Worm (Caenorhabditis elegans) whole organism, L2 larva: ENCODE results near the gene str-256.

Experiments used
- ZK546.5 ChIP-seq: sonication (generic microtip); optimal IDR thresholded peaks from 2 replicates; lab custom pipeline; 2017; ENCODE audit warnings: missing biosample characterization, missing genetic modification characterization
- aly-2 ChIP-seq: fragments of 150-350 bp; optimal IDR thresholded peaks from 2 replicates; lab custom pipeline; 2014; ENCODE audit warnings: missing biosample characterization, missing genetic modification characterization
- elt-3 ChIP-seq: sonication (generic microtip); optimal IDR thresholded peaks from 2 replicates; lab custom pipeline; 2017; ENCODE audit warnings: missing biosample characterization, missing genetic modification characterization
- lin-13 ChIP-seq: fragments of 150-350 bp; optimal IDR thresholded peaks from 2 replicates; lab custom pipeline; 2014; ENCODE audit warnings: missing biosample characterization, missing genetic modification reagents, missing genetic modification characterization
- lin-39 ChIP-seq: fragments of 150-350 bp; optimal IDR thresholded peaks from 2 replicates; lab custom pipeline; 2014; ENCODE audit warnings: missing biosample characterization, missing genetic modification reagents, missing genetic modification characterization
- mab-5 ChIP-seq: fragments of 150-350 bp; optimal IDR thresholded peaks from 2 replicates; lab custom pipeline; 2014; ENCODE audit warnings: missing biosample characterization, missing genetic modification characterization
- nhr-10 ChIP-seq: sonication (generic microtip); optimal IDR thresholded peaks from 2 replicates; lab custom pipeline; 2017; ENCODE audit warnings: missing biosample characterization, missing genetic modification characterization
- nhr-11 ChIP-seq: fragments of 150-350 bp; optimal IDR thresholded peaks from 2 replicates; lab custom pipeline; 2014; ENCODE audit warnings: missing biosample characterization, missing genetic modification characterization
- nhr-12 ChIP-seq: fragments of 150-350 bp; optimal IDR thresholded peaks from 2 replicates; lab custom pipeline; 2014; ENCODE audit warnings: missing biosample characterization, missing genetic modification characterization
- nhr-21 ChIP-seq: fragments of 150-350 bp; optimal IDR thresholded peaks from 2 replicates; lab custom pipeline; 2014; ENCODE audit warnings: missing biosample characterization, missing genetic modification characterization
- nhr-237 ChIP-seq: fragments of 150-350 bp; optimal IDR thresholded peaks from 2 replicates; lab custom pipeline; 2014; ENCODE audit warnings: missing biosample characterization, missing genetic modification characterization
- zag-1 ChIP-seq: fragments of 150-350 bp; optimal IDR thresholded peaks from 2 replicates; lab custom pipeline; 2014; ENCODE audit warnings: missing biosample characterization, missing genetic modification characterization
- ztf-4 ChIP-seq: fragments of 150-350 bp; optimal IDR thresholded peaks from 2 replicates; lab custom pipeline; 2014; ENCODE audit warnings: missing biosample characterization, missing genetic modification characterization

DNA sequence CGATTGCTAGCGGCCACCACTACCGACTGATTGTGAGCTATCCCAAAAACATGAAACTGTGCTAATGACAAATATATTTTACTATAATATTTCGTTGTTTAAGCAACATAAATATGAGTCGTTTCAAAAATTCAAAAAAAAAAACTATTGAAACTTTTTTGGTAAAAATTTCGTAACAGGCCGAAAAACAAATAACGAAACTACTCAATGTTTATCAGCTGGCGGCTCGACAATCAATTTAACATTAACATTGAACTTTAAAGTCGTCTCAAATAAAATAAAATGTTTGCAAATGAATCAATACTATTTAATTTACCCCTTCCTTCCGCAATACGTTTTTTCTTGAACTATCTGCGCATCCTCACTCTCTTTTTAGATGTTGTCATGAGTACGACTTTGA is 43.3 kb downstream of the str-256 start:
- TF ChIP-seq nhr-10 (tag; lab: Kevin White, UChicago) (no peak), elt-3 (tag; lab: Kevin White, UChicago) (no peak), zag-1 (no peak), aly-2 (tag; lab: Kevin White, UChicago) (no peak), nhr-21 (tag; lab: Kevin White, UChicago) (no peak), ZK546.5 (no peak), ztf-4 (tag; lab: Kevin White, UChicago) (no peak), nhr-237 (tag; lab: Kevin White, UChicago) (no peak), nhr-12 (tag; lab: Kevin White, UChicago) (no peak), lin-13 (no peak), lin-39 (tag; lab: Kevin White, UChicago) (no peak), nhr-11 (tag; lab: Kevin White, UChicago) (no peak), mab-5 (no peak)
